Worm (Caenorhabditis elegans) whole organism, L3 larva: Measurements from ENCODE around the gene asp-14.
A peak's percentile ranks its signal among the peaks of the same experiment; 100 is the strongest.

Experiments
- R02D3.7 ChIP-seq: fragments of 150-350 bp; optimal IDR thresholded peaks from 2 replicates; lab custom pipeline; 2014; ENCODE audit warnings: missing biosample characterization, missing genetic modification characterization
- aly-2 ChIP-seq: fragments of 150-350 bp; optimal IDR thresholded peaks from 2 replicates; lab custom pipeline; 2014; ENCODE audit warnings: missing biosample characterization, missing genetic modification characterization
- ama-1 ChIP-seq: fragments of 150-350 bp; optimal IDR thresholded peaks from 2 replicates; lab custom pipeline; 2018
- ceh-9 ChIP-seq: sonication (generic microtip); optimal IDR thresholded peaks from 2 replicates; lab custom pipeline; 2018; ENCODE audit warnings: missing biosample characterization, missing genetic modification characterization
- daf-12 ChIP-seq: fragments of 150-350 bp; optimal IDR thresholded peaks from 2 replicates; lab custom pipeline; 2014; ENCODE audit warnings: missing biosample characterization, missing genetic modification reagents, missing genetic modification characterization
- egl-5 ChIP-seq: fragments of 150-350 bp; optimal IDR thresholded peaks from 2 replicates; lab custom pipeline; 2017; ENCODE audit warnings: missing biosample characterization, missing genetic modification reagents, missing genetic modification characterization, inconsistent platforms
- elt-1 ChIP-seq: fragments of 150-350 bp; optimal IDR thresholded peaks from 2 replicates; lab custom pipeline; 2014; ENCODE audit warnings: missing biosample characterization, missing genetic modification characterization
- elt-2 ChIP-seq: sonication (generic microtip); optimal IDR thresholded peaks from 2 replicates; lab custom pipeline; 2016; ENCODE audit warnings: missing genetic modification reagents, mild to moderate bottlenecking, missing genetic modification characterization, missing compliant biosample characterization
- elt-3 ChIP-seq, 3 experiments: fragments of 150-350 bp in 1 of 3; sonication (generic microtip) in 2 of 3; optimal IDR thresholded peaks; 2 replicates in 2 of 3; 4 replicates in 1 of 3; lab custom pipeline; 2014 to 2017; ENCODE audit warnings: missing biosample characterization in 3 of 3, missing genetic modification characterization in 3 of 3
- fkh-10 ChIP-seq: sonication (generic microtip); optimal IDR thresholded peaks from 2 replicates; lab custom pipeline; 2017; ENCODE audit warnings: missing biosample characterization, missing genetic modification reagents, missing genetic modification characterization
- hmg-11 ChIP-seq: sonication (generic microtip); optimal IDR thresholded peaks from 2 replicates; lab custom pipeline; 2016; ENCODE audit warnings: missing genetic modification characterization, missing compliant biosample characterization
- jun-1 ChIP-seq: fragments of 150-350 bp; optimal IDR thresholded peaks from 2 replicates; lab custom pipeline; 2014; ENCODE audit warnings: missing biosample characterization, missing genetic modification reagents, missing genetic modification characterization
- lin-15B ChIP-seq: fragments of 150-350 bp; optimal IDR thresholded peaks from 2 replicates; lab custom pipeline; 2014; ENCODE audit warnings: missing biosample characterization, missing genetic modification characterization
- lin-39 ChIP-seq: fragments of 150-350 bp; optimal IDR thresholded peaks from 2 replicates; lab custom pipeline; 2018; ENCODE audit warnings: missing biosample characterization, missing genetic modification reagents, missing genetic modification characterization
- mdl-1 ChIP-seq: fragments of 150-350 bp; optimal IDR thresholded peaks from 2 replicates; lab custom pipeline; 2014; ENCODE audit warnings: missing biosample characterization, missing genetic modification characterization
- mml-1 ChIP-seq: fragments of 150-350 bp; sonication (generic microtip); optimal IDR thresholded peaks from 3 replicates; lab custom pipeline; 2014; ENCODE audit warnings: missing biosample characterization, missing genetic modification characterization
- nfya-1 ChIP-seq: sonication (generic microtip); optimal IDR thresholded peaks from 2 replicates; lab custom pipeline; 2017; ENCODE audit warnings: missing genetic modification characterization, mild to moderate bottlenecking, missing compliant biosample characterization, antibody characterized with exemption, moderate library complexity; ENCODE audit not compliant: insufficient read depth
- nhr-11 ChIP-seq: fragments of 150-350 bp; optimal IDR thresholded peaks from 2 replicates; lab custom pipeline; 2014; ENCODE audit warnings: missing biosample characterization, missing genetic modification characterization
- nhr-12 ChIP-seq: fragments of 150-350 bp; optimal IDR thresholded peaks from 2 replicates; lab custom pipeline; 2014; ENCODE audit warnings: missing biosample characterization, missing genetic modification characterization
- nhr-237 ChIP-seq: fragments of 150-350 bp; optimal IDR thresholded peaks from 2 replicates; lab custom pipeline; 2014; ENCODE audit warnings: missing biosample characterization, missing genetic modification characterization
- nhr-25 ChIP-seq: sonication (generic microtip); optimal IDR thresholded peaks from 2 replicates; lab custom pipeline; 2017; ENCODE audit warnings: missing biosample characterization, missing genetic modification characterization
- nhr-28 ChIP-seq: fragments of 150-350 bp; optimal IDR thresholded peaks from 2 replicates; lab custom pipeline; 2014; ENCODE audit warnings: missing biosample characterization, missing genetic modification characterization
- nhr-67 ChIP-seq: fragments of 150-350 bp; optimal IDR thresholded peaks from 2 replicates; lab custom pipeline; 2014; ENCODE audit warnings: missing biosample characterization, missing genetic modification characterization
- nhr-76 ChIP-seq: fragments of 150-350 bp; sonication (generic microtip); optimal IDR thresholded peaks from 5 replicates; lab custom pipeline; 2014; ENCODE audit warnings: missing biosample characterization, missing genetic modification characterization
- nhr-77 ChIP-seq: fragments of 150-350 bp; optimal IDR thresholded peaks from 2 replicates; lab custom pipeline; 2014; ENCODE audit warnings: missing biosample characterization, missing genetic modification characterization
- pha-4 ChIP-seq: fragments of 150-350 bp; optimal IDR thresholded peaks from 2 replicates; lab custom pipeline; 2014; ENCODE audit warnings: missing biosample characterization, missing genetic modification reagents, missing genetic modification characterization
- pqm-1 ChIP-seq: fragments of 150-350 bp; optimal IDR thresholded peaks from 2 replicates; lab custom pipeline; 2017; ENCODE audit warnings: missing biosample characterization, missing genetic modification characterization, inconsistent platforms
- skn-1 ChIP-seq: fragments of 150-350 bp; optimal IDR thresholded peaks from 2 replicates; lab custom pipeline; 2014; ENCODE audit warnings: missing biosample characterization, missing genetic modification characterization
- snpc-4 ChIP-seq: fragments of 150-350 bp; optimal IDR thresholded peaks from 2 replicates; lab custom pipeline; 2014; ENCODE audit warnings: missing biosample characterization, missing genetic modification characterization
- tbx-2 ChIP-seq: sonication (generic microtip); optimal IDR thresholded peaks from 2 replicates; lab custom pipeline; 2016; ENCODE audit warnings: mild to moderate bottlenecking, missing genetic modification characterization, missing compliant biosample characterization
- unc-39 ChIP-seq: sonication (generic microtip); optimal IDR thresholded peaks from 4 replicates; lab custom pipeline; 2017; ENCODE audit warnings: missing biosample characterization, missing genetic modification characterization
- zag-1 ChIP-seq: fragments of 150-350 bp; optimal IDR thresholded peaks from 2 replicates; lab custom pipeline; 2014; ENCODE audit warnings: missing biosample characterization, missing genetic modification characterization
- ztf-11 ChIP-seq: fragments of 150-350 bp; optimal IDR thresholded peaks from 2 replicates; lab custom pipeline; 2014; ENCODE audit warnings: missing biosample characterization, missing genetic modification characterization

Gene asp-14

DNA sequence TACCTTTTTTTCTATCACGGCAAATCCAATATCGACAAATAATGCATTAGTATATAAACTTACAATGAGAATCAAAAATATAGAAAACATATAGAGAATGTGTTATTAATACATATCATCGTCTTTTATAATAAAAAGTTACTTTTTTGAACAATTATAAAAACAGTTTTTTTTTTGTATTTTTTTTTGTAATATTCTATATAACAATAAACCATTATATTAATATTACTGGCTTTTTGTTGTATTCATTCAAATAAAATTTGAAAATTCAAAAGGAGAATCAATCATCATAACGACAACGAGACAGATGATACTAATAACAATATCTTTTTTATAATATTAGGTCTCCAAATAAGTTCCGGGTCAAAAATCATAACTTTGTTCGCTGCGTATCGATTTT lies 8.9 kb downstream of the asp-14 start, which contains the start of gene K10C2.8:
K10C2.8 (minus strand) TSS at position 101 of the 400 bp plus-strand sequence.
- TF ChIP-seq daf-12 (tag; lab: Kevin White, UChicago) (no peak), nhr-76 (tag; lab: Kevin White, UChicago) (no peak), lin-15B (tag; lab: Kevin White, UChicago) (no peak), skn-1 (no peak), nhr-67 (tag; lab: Kevin White, UChicago) (no peak), pqm-1 (tag; lab: Kevin White, UChicago) (no peak)

DNA sequence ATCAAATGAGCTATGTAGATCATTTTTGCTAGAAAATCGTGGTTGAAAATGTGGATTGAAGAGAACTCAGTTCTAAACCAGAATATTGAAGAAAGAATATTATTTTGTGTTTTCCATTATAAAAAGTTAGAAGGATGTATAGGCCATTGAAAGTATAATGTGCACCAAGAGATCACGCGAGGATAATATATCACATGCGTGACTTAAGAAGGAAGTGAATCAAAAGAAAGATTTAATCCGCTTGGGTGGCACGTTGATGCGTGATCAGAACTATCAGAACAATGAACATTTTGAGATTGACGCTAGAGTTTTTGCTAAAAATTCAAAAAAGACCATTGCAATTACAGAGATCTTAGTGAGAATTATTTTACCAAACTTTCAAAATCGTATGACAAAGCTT lies 10.7 kb downstream of the asp-14 start:
- TF ChIP-seq daf-12 (tag; lab: Kevin White, UChicago), result no peak
- no peak for TF ChIP-seq egl-5 (tag; lab: Kevin White, UChicago)
- TF ChIP-seq skn-1, result no peak

DNA sequence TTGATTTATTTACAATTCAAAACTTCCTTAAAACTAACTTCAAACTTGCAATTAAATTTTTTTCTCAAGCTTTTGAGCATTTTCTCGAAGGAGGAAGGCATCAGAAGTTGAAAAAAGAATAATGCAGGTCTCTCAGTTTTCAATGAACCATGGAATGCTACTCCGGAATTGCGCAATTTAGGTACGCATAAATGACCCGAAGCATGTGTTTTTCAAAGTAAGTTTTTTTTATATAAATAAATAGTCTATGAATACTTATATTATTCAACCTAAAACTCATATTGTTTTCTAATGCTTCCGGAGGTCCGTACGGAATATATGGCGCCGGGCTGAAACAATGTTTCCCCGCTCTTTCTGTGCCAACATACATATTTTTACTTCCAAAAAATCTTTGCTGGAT lies 12.8 kb downstream of the asp-14 start, which contains the start of gene K10C2.2:
K10C2.2 (minus strand) TSS at position 101 of the 400 bp plus-strand sequence.
- TF ChIP-seq lin-39 (tag; lab: Kevin White, UChicago) (no peak), elt-3 (tag; optimal IDR thresholded peaks at IDR 0.05; lab: Kevin White, UChicago) (no peak), ztf-11 (tag; lab: Kevin White, UChicago) (no peak), snpc-4 (no peak), nhr-77 (tag; lab: Kevin White, UChicago) (no peak), nhr-28 (tag; lab: Kevin White, UChicago) (no peak), jun-1 (no peak), zag-1 (tag; lab: Kevin White, UChicago) (no peak), egl-5 (tag; lab: Kevin White, UChicago) (no peak), daf-12 (tag; lab: Kevin White, UChicago) (no peak), ceh-9 (tag; lab: Kevin White, UChicago) (no peak), nhr-25 (tag; lab: Kevin White, UChicago) (no peak), nhr-11 (tag; lab: Kevin White, UChicago) (no peak), mdl-1 (no peak), elt-2 (tag; lab: Kevin White, UChicago) (no peak), nfya-1 (tag; lab: Kevin White, UChicago) (no peak), aly-2 (tag; lab: Kevin White, UChicago) (no peak), R02D3.7 (tag; lab: Kevin White, UChicago) (no peak), nhr-67 (tag; lab: Kevin White, UChicago) (no peak)

DNA sequence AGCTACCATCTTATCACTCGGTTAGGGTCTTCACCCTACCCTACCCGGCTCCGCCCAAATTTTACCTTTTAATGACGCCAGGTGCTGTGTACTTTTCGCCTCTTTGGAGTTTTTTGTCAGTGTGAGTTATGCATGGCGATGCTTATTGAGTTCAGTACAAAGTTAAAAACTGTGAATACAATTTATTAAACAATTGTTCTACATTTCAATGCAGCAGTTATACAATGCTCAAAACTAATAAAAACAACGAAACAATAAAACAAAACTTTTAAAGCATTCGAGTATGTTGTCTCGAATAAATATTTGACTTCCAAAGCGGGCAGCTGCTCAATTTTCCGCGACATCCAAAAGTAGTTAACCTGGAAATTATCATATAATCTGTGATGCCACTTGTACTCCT lies 16.0 kb downstream of the asp-14 start, which contains the start of gene ctsa-2:
ctsa-2 (minus strand) TSS at position 101 of the 400 bp plus-strand sequence.
- TF ChIP-seq tbx-2 (tag; lab: Kevin White, UChicago) (no peak), nhr-237 (tag; lab: Kevin White, UChicago) (no peak), R02D3.7 (tag; lab: Kevin White, UChicago) (no peak), mml-1 (tag; lab: Kevin White, UChicago) (no peak), elt-2 (tag; lab: Kevin White, UChicago) (peak; percentile 4), unc-39 (tag; lab: Kevin White, UChicago) (no peak), nhr-12 (no peak)
- TF ChIP-seq, all 47 proteins: peak for 1

ce11 chrX:6429552-6429951 lies 16.9 kb downstream of the asp-14 start:
- TF ChIP-seq nhr-76 (tag; lab: Kevin White, UChicago), result no peak
- no peak for TF ChIP-seq snpc-4
- no peak for TF ChIP-seq ama-1
- TF ChIP-seq ztf-11 (tag; lab: Kevin White, UChicago), result no peak
- TF ChIP-seq pqm-1 (tag; lab: Kevin White, UChicago), result peak; percentile 84
- peak; percentile 85 for TF ChIP-seq elt-2 (tag; lab: Kevin White, UChicago)
- TF ChIP-seq, all 47 proteins: peak for 2

DNA sequence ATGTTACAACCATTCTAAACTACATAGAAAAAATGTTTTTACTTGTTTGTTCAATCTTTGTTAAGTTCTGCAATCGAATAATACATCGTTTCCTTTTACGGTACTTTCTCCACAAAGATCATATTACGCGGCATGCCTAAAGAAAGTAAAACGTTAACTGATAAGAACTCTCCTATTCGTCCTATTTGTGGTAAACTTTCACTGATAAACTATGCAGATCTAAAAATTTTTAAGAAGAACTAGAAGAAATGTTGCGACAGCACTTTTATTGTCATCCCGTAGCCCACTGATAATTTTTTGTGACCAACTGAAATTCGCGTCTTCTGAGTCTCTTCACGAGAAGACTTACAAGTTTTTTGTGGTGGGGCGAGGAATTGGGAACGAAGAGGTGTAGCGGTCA lies 19.3 kb downstream of the asp-14 start:
- no peak for TF ChIP-seq nhr-76 (tag; lab: Kevin White, UChicago)
- TF ChIP-seq elt-2 (tag; lab: Kevin White, UChicago), result peak; percentile 95
- no peak for TF ChIP-seq unc-39 (tag; lab: Kevin White, UChicago)
- TF ChIP-seq fkh-10 (GFP tag; lab: Kevin White, UChicago), result no peak
- TF ChIP-seq zag-1 (tag; lab: Kevin White, UChicago), result no peak
- peak; percentile 36 for TF ChIP-seq skn-1
- peak; percentile 97 for TF ChIP-seq pqm-1 (tag; lab: Kevin White, UChicago)
- TF ChIP-seq ceh-9 (tag; lab: Kevin White, UChicago), result no peak
- no peak for TF ChIP-seq hmg-11 (tag; lab: Kevin White, UChicago)
- no peak for TF ChIP-seq elt-1 (tag; lab: Kevin White, UChicago)
- TF ChIP-seq pha-4 (tag; lab: Kevin White, UChicago), result no peak
- TF ChIP-seq, all 47 proteins: peak for 3
